Fruit fly (Drosophila melanogaster) whole organism, embryonic: Measurements from ENCODE around the gene CG3123.
A peak's percentile ranks its signal among the peaks of the same experiment; 100 is the strongest.

ENCODE experiments used
- ATbp ChIP-seq: fragments of 200-800 bp; sonication (Bioruptor generic); optimal IDR thresholded peaks from 2 replicates; lab custom pipeline; 2017; ENCODE audit warnings: missing biosample characterization, mild to moderate bottlenecking, missing genetic modification characterization, missing genetic modification reagents
- Atf3 ChIP-seq: fragments of 200-800 bp; sonication (Bioruptor generic); optimal IDR thresholded peaks from 3 replicates; lab custom pipeline; 2016; ENCODE audit warnings: missing biosample characterization, missing genetic modification characterization
- CG10274 ChIP-seq: fragments of 200-800 bp; sonication (Bioruptor generic); optimal IDR thresholded peaks from 3 replicates; lab custom pipeline; 2017; ENCODE audit warnings: missing biosample characterization, mild to moderate bottlenecking, missing genetic modification characterization
- CG14441 ChIP-seq: fragments of 200-800 bp; sonication (Bioruptor generic); IDR thresholded peaks from 2 replicates; pipeline ENCODE4 v1.3.6; 2022; ENCODE audit warnings: missing biosample characterization, missing genetic modification characterization
- CG16863 ChIP-seq: fragments of 200-800 bp; sonication (Bioruptor generic); optimal IDR thresholded peaks from 3 replicates; lab custom pipeline; 2016; ENCODE audit warnings: missing biosample characterization, missing genetic modification characterization
- CG2129 ChIP-seq: fragments of 200-800 bp; sonication (Bioruptor generic); IDR thresholded peaks from 2 replicates; pipeline ENCODE4 v1.3.6; 2022; ENCODE audit warnings: missing biosample characterization, missing genetic modification characterization; ENCODE audit not compliant: partially characterized antibody
- CG2678 ChIP-seq: fragments of 200-800 bp; sonication (Bioruptor generic); optimal IDR thresholded peaks from 3 replicates; lab custom pipeline; 2019; ENCODE audit warnings: missing biosample characterization, mild to moderate bottlenecking, missing genetic modification characterization, moderate library complexity
- CG33557 ChIP-seq: fragments of 200-800 bp; sonication (Bioruptor generic); optimal IDR thresholded peaks from 2 replicates; lab custom pipeline; 2019; ENCODE audit warnings: missing biosample characterization, mild to moderate bottlenecking, missing genetic modification characterization, moderate library complexity
- CG43689 ChIP-seq: fragments of 200-800 bp; sonication (Bioruptor generic); IDR thresholded peaks from 2 replicates; pipeline ENCODE4 v1.3.6; 2022; ENCODE audit warnings: missing biosample characterization, missing genetic modification characterization
- CG6272 ChIP-seq: fragments of 200-800 bp; sonication (Bioruptor generic); IDR thresholded peaks from 2 replicates; pipeline ENCODE4 v1.3.6; 2022; ENCODE audit warnings: missing biosample characterization, missing genetic modification characterization
- CG7372 ChIP-seq: fragments of 200-800 bp; sonication (Bioruptor generic); IDR thresholded peaks from 2 replicates; pipeline ENCODE4 v1.3.6; 2022; ENCODE audit warnings: missing biosample characterization, missing genetic modification characterization
- CG8388 ChIP-seq: fragments of 200-800 bp; sonication (Bioruptor generic); optimal IDR thresholded peaks from 2 replicates; lab custom pipeline; 2019; ENCODE audit warnings: missing biosample characterization, mild to moderate bottlenecking, missing genetic modification characterization, moderate library complexity
- Chrac-16 ChIP-seq: fragments of 200-800 bp; sonication (Bioruptor generic); optimal IDR thresholded peaks from 3 replicates; lab custom pipeline; 2016; ENCODE audit warnings: missing biosample characterization, missing genetic modification characterization
- Drgx ChIP-seq: fragments of 200-800 bp; sonication (Bioruptor generic); IDR thresholded peaks from 2 replicates; pipeline ENCODE4 v1.3.6; 2022; ENCODE audit warnings: missing biosample characterization, missing genetic modification characterization
- Fer1 ChIP-seq: fragments of 200-800 bp; sonication (Bioruptor generic); optimal IDR thresholded peaks from 2 replicates; lab custom pipeline; 2017; ENCODE audit warnings: missing biosample characterization, mild to moderate bottlenecking, missing genetic modification characterization
- Med ChIP-seq: fragments of 200-800 bp; sonication (Bioruptor generic); peaks from one replicate; lab custom pipeline; 2016; ENCODE audit warnings: missing biosample characterization, missing genetic modification characterization, mild to moderate bottlenecking, inconsistent platforms, moderate library complexity
- Mes4 ChIP-seq: fragments of 200-800 bp; sonication (Bioruptor generic); optimal IDR thresholded peaks from 2 replicates; lab custom pipeline; 2016; ENCODE audit warnings: missing biosample characterization, missing genetic modification characterization
- Nf-YB ChIP-seq: fragments of 200-800 bp; sonication (Bioruptor generic); optimal IDR thresholded peaks from 3 replicates; lab custom pipeline; 2019; ENCODE audit warnings: missing biosample characterization, mild to moderate bottlenecking, missing genetic modification characterization, moderate library complexity
- Oaz ChIP-seq: fragments of 200-800 bp; sonication (Bioruptor generic); IDR thresholded peaks from 2 replicates; pipeline ENCODE4 v1.3.6; 2022; ENCODE audit warnings: missing biosample characterization, missing genetic modification characterization
- Sox102F ChIP-seq: fragments of 200-800 bp; sonication (Bioruptor generic); optimal IDR thresholded peaks from 2 replicates; lab custom pipeline; 2018; ENCODE audit warnings: missing biosample characterization, mild to moderate bottlenecking, missing genetic modification characterization, moderate library complexity
- aop ChIP-seq: fragments of 200-800 bp; sonication (Bioruptor generic); IDR thresholded peaks from 2 replicates; pipeline ENCODE4 v1.3.6; 2022; ENCODE audit warnings: missing biosample characterization, missing genetic modification characterization
- chinmo ChIP-seq: fragments of 200-800 bp; sonication (Bioruptor generic); IDR thresholded peaks from 4 replicates; pipeline ENCODE4 v1.3.6; 2022; ENCODE audit warnings: missing biosample characterization, missing genetic modification characterization; ENCODE audit not compliant: partially characterized antibody
- fd96Cb ChIP-seq: fragments of 200-800 bp; sonication (Bioruptor generic); optimal IDR thresholded peaks from 2 replicates; lab custom pipeline; 2018; ENCODE audit warnings: missing biosample characterization, mild to moderate bottlenecking, missing genetic modification characterization, moderate library complexity
- gcm2 ChIP-seq: fragments of 200-800 bp; sonication (Bioruptor generic); optimal IDR thresholded peaks from 2 replicates; lab custom pipeline; 2016; ENCODE audit warnings: missing biosample characterization, missing genetic modification characterization
- gfzf ChIP-seq: fragments of 200-800 bp; sonication (Bioruptor generic); optimal IDR thresholded peaks from 2 replicates; lab custom pipeline; 2016; ENCODE audit warnings: missing biosample characterization, mild to moderate bottlenecking, missing genetic modification characterization, moderate library complexity
- sd ChIP-seq: fragments of 200-800 bp; sonication (Bioruptor generic); optimal IDR thresholded peaks from 3 replicates; lab custom pipeline; 2018; ENCODE audit warnings: missing biosample characterization, mild to moderate bottlenecking, missing genetic modification characterization, moderate library complexity
- slbo ChIP-seq: fragments of 200-800 bp; sonication (Bioruptor generic); IDR thresholded peaks from 2 replicates; pipeline ENCODE4 v1.3.6; 2022; ENCODE audit warnings: missing biosample characterization, missing genetic modification characterization
- sna ChIP-seq: fragments of 200-800 bp; sonication (Bioruptor generic); IDR thresholded peaks from 2 replicates; pipeline ENCODE4 v1.3.6; 2022; ENCODE audit warnings: missing biosample characterization, missing genetic modification characterization; ENCODE audit not compliant: partially characterized antibody
- vvl ChIP-seq: fragments of 200-800 bp; sonication (Bioruptor generic); IDR thresholded peaks from 2 replicates; pipeline ENCODE4 v1.3.6; 2022; ENCODE audit warnings: missing biosample characterization, missing genetic modification characterization
- z ChIP-seq: fragments of 200-800 bp; sonication (Bioruptor generic); IDR thresholded peaks from 3 replicates; pipeline ENCODE4 v1.3.6; 2022; ENCODE audit warnings: missing biosample characterization, missing genetic modification characterization
- zf30C ChIP-seq: fragments of 200-800 bp; sonication (Bioruptor generic); optimal IDR thresholded peaks from 3 replicates; lab custom pipeline; 2018; ENCODE audit warnings: missing biosample characterization, mild to moderate bottlenecking, missing genetic modification characterization

Gene CG3123

DNA sequence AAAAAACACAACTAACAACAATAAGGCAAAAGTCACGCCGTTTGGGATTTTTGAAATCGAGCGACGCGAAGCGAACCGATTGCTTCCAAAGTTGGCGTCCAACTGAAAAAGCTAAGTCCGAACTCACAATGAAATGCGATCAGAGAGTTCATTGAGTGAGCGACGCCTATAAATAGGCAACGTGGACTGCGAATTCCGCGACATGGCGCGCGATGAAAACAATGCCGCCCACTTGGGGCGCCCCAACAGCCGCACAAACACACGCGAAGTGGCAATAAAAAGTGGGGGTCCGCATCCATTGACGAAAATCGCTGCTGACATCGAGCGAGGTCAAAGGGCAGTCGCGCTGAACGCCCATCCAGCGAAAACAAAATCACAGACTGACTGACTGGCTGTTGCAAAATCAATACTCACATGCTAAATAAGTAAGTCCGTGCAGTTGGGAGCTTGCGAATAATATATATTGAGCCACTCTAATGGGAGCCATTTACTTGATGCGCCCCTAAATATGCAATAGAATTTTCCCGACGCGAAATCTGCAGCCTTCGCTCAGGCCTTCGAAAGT, 30.0 kb upstream of the CG3123 start (continued):
- no peak for TF ChIP-seq zf30C (GFP tag; lab: Kevin White, UChicago)

DNA sequence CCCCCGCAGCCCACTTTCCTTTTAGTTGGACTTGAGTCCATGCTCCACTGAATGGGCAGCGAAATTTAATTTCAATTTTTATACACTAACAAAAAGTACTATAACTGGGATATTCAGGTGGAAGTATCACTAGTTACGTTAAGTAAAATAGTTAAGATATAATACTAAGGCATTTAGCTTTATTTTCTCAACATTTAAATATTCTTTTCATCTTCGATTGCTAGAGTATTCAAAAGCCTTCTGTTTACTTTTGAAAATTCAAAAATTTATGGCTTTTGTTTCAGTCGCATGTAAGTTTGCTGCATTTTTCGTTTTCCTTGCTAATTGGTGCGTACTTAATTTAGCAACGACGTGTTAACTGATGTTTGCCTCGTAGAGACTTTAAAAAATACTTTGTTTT, 26.3 kb upstream of the CG3123 start:
- TF ChIP-seq CG10274 (GFP tag; lab: Kevin White, UChicago), result no peak
- peak; percentile 40; the same call in 1 of the 2 replicates for TF ChIP-seq Drgx (GFP tag; lab: Robert Waterston, UW)
- peak; percentile 8 for TF ChIP-seq Sox102F (GFP tag; lab: Kevin White, UChicago)

DNA sequence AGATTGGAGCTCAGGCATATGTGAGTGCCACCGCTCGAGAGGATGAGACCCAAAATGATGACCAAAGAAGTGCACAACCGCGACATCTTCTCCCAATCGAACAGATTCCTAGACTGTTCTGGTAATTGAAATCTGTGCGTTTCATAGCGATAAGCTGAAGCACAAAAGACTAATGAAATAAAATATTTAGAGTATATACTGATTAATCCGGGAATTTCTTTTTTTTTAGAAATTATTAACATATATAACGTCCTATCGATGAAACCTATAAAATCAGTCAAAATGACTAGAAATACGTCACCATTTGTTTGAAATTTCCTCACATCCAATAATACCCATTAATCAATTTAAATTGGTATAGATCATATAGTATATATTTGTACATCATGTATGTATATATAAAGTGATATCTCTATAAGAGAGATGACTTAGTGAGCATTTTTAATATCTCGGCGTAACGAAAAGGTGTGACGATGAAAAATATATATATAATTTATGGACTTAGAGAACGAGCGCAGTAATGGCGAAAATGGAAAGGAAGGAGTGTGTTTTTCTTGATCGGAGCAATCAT, 21.9 kb upstream of the CG3123 start, which contains the start of the genes CG3117 and CG2983:
Gene CG3117 (minus strand): TSS at position 101 of the 571 bp plus-strand sequence.
Gene CG2983 (plus strand): TSS at position 521 of the 571 bp plus-strand sequence.
- TF ChIP-seq ATbp (GFP tag; lab: Kevin White, UChicago) (no peak), aop (GFP tag; lab: Robert Waterston, UW) (no peak), slbo (GFP tag; lab: Robert Waterston, UW) (no peak)

DNA sequence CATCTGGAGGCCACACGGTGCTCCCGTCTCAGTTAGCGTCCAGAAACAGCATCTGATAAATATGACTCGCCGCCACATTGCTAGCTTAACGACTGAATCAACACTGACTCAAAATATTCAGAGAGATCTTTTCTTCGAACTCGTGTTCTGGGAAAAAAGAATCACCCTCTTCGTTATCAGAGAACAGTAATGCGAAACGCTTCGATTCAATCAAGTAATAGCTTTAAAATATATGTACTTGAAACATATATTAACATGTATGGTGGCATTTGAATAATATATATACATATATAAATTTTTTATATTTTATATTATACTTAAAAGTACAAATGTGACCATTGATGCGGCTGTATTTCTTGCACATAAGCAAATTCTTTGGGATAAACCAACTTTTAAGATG, 20.3 kb upstream of the CG3123 start, which contains the start of gene CG18557:
Gene CG18557 (minus strand): TSS at position 101 of the 400 bp plus-strand sequence.
- TF ChIP-seq CG2129 (GFP tag; lab: Robert Waterston, UW) (no peak), Nf-YB (GFP tag; lab: Kevin White, UChicago) (no peak), sna (GFP tag; lab: Robert Waterston, UW) (no peak), CG43689 (GFP tag; lab: Robert Waterston, UW) (no peak), CG6272 (GFP tag; lab: Robert Waterston, UW) (no peak), CG2678 (tag; lab: Kevin White, UChicago) (no peak), fd96Cb (tag; lab: Kevin White, UChicago) (no peak), Chrac-16 (GFP tag; lab: Kevin White, UChicago) (no peak), CG14441 (GFP tag; lab: Robert Waterston, UW) (no peak)

DNA sequence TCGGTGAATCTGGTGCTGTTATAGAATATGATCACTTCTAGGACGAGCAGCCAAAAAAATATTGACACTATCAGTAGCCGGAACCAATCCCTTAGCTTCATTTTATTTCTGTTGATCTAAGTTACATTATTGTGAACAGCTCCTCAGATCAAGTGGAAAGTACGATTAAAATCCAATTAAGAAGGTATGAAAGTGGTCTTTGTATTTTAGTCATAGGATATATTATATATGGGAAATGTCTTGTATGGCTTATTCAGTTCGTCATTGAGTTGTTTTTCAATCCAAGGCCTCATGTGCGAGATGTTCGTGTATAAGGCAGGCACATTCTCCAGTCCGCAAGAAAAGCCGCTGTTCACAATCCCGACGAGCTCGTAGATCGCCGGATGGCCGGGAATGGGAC, 19.1 kb upstream of the CG3123 start, which contains the start of gene CG18558:
Gene CG18558 (minus strand): TSS at position 101 of the 400 bp plus-strand sequence.
- TF ChIP-seq gfzf (GFP tag; lab: Kevin White, UChicago), result no peak
- TF ChIP-seq Oaz, result no peak
- TF ChIP-seq CG8388 (GFP tag; lab: Kevin White, UChicago), result no peak
- no peak for TF ChIP-seq Mes4 (GFP tag; lab: Kevin White, UChicago)
- TF ChIP-seq CG33557, result no peak
- TF ChIP-seq gcm2 (GFP tag; lab: Kevin White, UChicago), result no peak
- no peak for TF ChIP-seq CG16863
- no peak for TF ChIP-seq Atf3 (GFP tag; lab: Kevin White, UChicago)
- no peak for TF ChIP-seq Fer1 (GFP tag; lab: Kevin White, UChicago)

DNA sequence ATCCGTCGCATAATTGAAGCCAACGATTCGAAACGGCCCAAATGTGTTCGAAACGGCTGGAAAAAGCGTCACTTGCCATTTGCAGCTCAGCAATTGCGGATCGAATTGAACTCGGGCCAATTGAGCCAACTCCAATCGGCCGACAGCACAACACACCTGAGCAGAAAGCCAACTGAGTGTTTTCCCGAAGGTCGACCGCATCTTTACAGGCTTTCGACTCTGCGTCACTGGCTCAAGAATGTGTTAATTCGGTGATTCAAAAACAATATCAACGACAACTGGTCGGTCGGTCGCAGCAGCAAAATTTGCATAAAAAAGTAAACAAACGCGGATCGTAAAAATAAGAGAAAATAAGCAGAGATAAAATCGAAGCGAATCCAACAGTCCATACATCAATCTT, 15.0 kb upstream of the CG3123 start:
- peak; percentile 87 for TF ChIP-seq z (GFP tag; lab: Robert Waterston, UW)
- peak; percentile 81; the same call in 1 of the 4 replicates for TF ChIP-seq chinmo (GFP tag; lab: Robert Waterston, UW)
- no peak for TF ChIP-seq CG7372
- peak; percentile 60 for TF ChIP-seq vvl (GFP tag; lab: Robert Waterston, UW)
- TF ChIP-seq Oaz, result no peak
- peak; percentile 28 for TF ChIP-seq Med (GFP tag; lab: Kevin White, UChicago)
- peak; percentile 93 for TF ChIP-seq sd (tag; lab: Kevin White, UChicago)
- TF ChIP-seq, all 482 proteins: peak for 5
